Worm (Caenorhabditis elegans): ENCODE data around the gene T01B7.9.

- TF ChIP-seq lin-15B (tag; optimal IDR thresholded peaks at IDR 0.05) (no peak), daf-8 (GFP tag; IDR thresholded peaks at IDR 0.05) (no peak), saeg-2 (GFP tag; IDR thresholded peaks at IDR 0.05) (no peak), ztf-11 (tag; optimal IDR thresholded peaks at IDR 0.05) (no peak), nhr-76 (tag; optimal IDR thresholded peaks at IDR 0.05) (no peak)
These were observed 10.2 kb downstream of the T01B7.9 start, which contains the start of the genes cyn-11 and T01B7.5 for ce11 chrII:8716231-8716878.

Data from whole organism, L4 larva.